Worm (Caenorhabditis elegans) whole organism, L1 larva: Measurements from ENCODE around the gene nhr-177.
A peak's percentile ranks its signal among the peaks of the same experiment; 100 is the strongest.

Experiments
- C16A3.4 ChIP-seq: fragments of 150-350 bp; optimal IDR thresholded peaks from 2 replicates; lab custom pipeline; 2014; ENCODE audit warnings: missing biosample characterization, missing genetic modification characterization
- C34B4.2 ChIP-seq: sonication (generic microtip); optimal IDR thresholded peaks from 2 replicates; lab custom pipeline; 2017; ENCODE audit warnings: mild to moderate bottlenecking, missing genetic modification characterization, missing compliant biosample characterization
- alr-1 ChIP-seq: fragments of 200-800 bp; sonication (Bioruptor generic); optimal IDR thresholded peaks from 2 replicates; lab custom pipeline; 2018; ENCODE audit warnings: borderline replicate concordance, mild to moderate bottlenecking, missing genetic modification characterization, missing compliant biosample characterization
- blmp-1 ChIP-seq: fragments of 150-350 bp; optimal IDR thresholded peaks from 2 replicates; lab custom pipeline; 2014; ENCODE audit warnings: missing biosample characterization, missing genetic modification characterization
- ceh-8 ChIP-seq: fragments of 200-800 bp; sonication (Bioruptor generic); optimal IDR thresholded peaks from 2 replicates; lab custom pipeline; 2018; ENCODE audit warnings: mild to moderate bottlenecking, missing genetic modification characterization, moderate library complexity, missing compliant biosample characterization
- ceh-82 ChIP-seq, 3 experiments: fragments of 150-350 bp in 1 of 3; sonication (generic microtip) in 2 of 3; optimal IDR thresholded peaks; 2 replicates each; lab custom pipeline; 2014 to 2017; ENCODE audit warnings: missing biosample characterization in 3 of 3, missing genetic modification characterization in 3 of 3
- ceh-88 ChIP-seq: fragments of 200-800 bp; sonication (Bioruptor generic); IDR thresholded peaks from 2 replicates; pipeline ENCODE4 v1.3.6; 2022; ENCODE audit warnings: missing genetic modification characterization, missing compliant biosample characterization
- dsc-1 ChIP-seq: sonication (generic microtip); optimal IDR thresholded peaks from 2 replicates; lab custom pipeline; 2016; ENCODE audit warnings: mild to moderate bottlenecking, missing genetic modification characterization, missing compliant biosample characterization
- elt-3 ChIP-seq, 6 experiments: fragments of 150-350 bp in 1 of 6; sonication (generic microtip); optimal IDR thresholded peaks; 2 replicates each; lab custom pipeline; 2017 to 2018; ENCODE audit warnings: missing biosample characterization in 6 of 6, missing genetic modification characterization in 6 of 6, inconsistent platforms in 1 of 6
- ets-5 ChIP-seq: fragments of 200-800 bp; sonication (Bioruptor generic); IDR thresholded peaks from 2 replicates; pipeline ENCODE4 v1.3.6; 2022; ENCODE audit warnings: missing genetic modification characterization, missing compliant biosample characterization
- fkh-8 ChIP-seq: sonication (generic microtip); optimal IDR thresholded peaks from 2 replicates; lab custom pipeline; 2016; ENCODE audit warnings: mild to moderate bottlenecking, missing genetic modification characterization, missing compliant biosample characterization
- hlh-4 ChIP-seq: sonication (generic microtip); optimal IDR thresholded peaks from 2 replicates; lab custom pipeline; 2016; ENCODE audit warnings: mild to moderate bottlenecking, missing genetic modification characterization, missing compliant biosample characterization
- jun-1 ChIP-seq: fragments of 150-350 bp; optimal IDR thresholded peaks from 2 replicates; lab custom pipeline; 2014; ENCODE audit warnings: missing biosample characterization, missing genetic modification reagents, missing genetic modification characterization
- lin-35 ChIP-seq, 2 experiments: fragments of 150-350 bp; optimal IDR thresholded peaks; 2 replicates each; lab custom pipeline; 2014; ENCODE audit warnings: missing biosample characterization in 2 of 2, missing genetic modification characterization in 2 of 2, missing genetic modification reagents in 2 of 2
- lin-39 ChIP-seq: fragments of 150-350 bp; optimal IDR thresholded peaks from 2 replicates; lab custom pipeline; 2014; ENCODE audit warnings: missing biosample characterization, missing genetic modification reagents, missing genetic modification characterization
- lir-3 ChIP-seq: sonication (generic microtip); optimal IDR thresholded peaks from 2 replicates; lab custom pipeline; 2016; ENCODE audit warnings: mild to moderate bottlenecking, missing genetic modification characterization, moderate library complexity, missing compliant biosample characterization; ENCODE audit not compliant: poor library complexity
- lsy-2 ChIP-seq, 2 experiments: fragments of 150-350 bp; optimal IDR thresholded peaks; 2 replicates each; lab custom pipeline; 2014; ENCODE audit warnings: missing biosample characterization in 2 of 2, missing genetic modification characterization in 2 of 2
- mab-9 ChIP-seq: fragments of 200-800 bp; sonication (Bioruptor generic); IDR thresholded peaks from 2 replicates; pipeline ENCODE4 v1.3.6; 2022; ENCODE audit warnings: missing genetic modification reagents, missing genetic modification characterization, missing compliant biosample characterization
- nhr-11 ChIP-seq: fragments of 150-350 bp; optimal IDR thresholded peaks from 2 replicates; lab custom pipeline; 2014; ENCODE audit warnings: missing biosample characterization, missing genetic modification characterization
- nhr-20 ChIP-seq: sonication (generic microtip); optimal IDR thresholded peaks from 2 replicates; lab custom pipeline; 2016; ENCODE audit warnings: mild to moderate bottlenecking, missing genetic modification characterization, missing compliant biosample characterization
- nhr-237 ChIP-seq: fragments of 150-350 bp; optimal IDR thresholded peaks from 2 replicates; lab custom pipeline; 2014; ENCODE audit warnings: missing biosample characterization, missing genetic modification characterization
- nhr-28 ChIP-seq: fragments of 150-350 bp; optimal IDR thresholded peaks from 2 replicates; lab custom pipeline; 2014; ENCODE audit warnings: missing biosample characterization, missing genetic modification characterization
- nhr-71 ChIP-seq: sonication (generic microtip); optimal IDR thresholded peaks from 2 replicates; lab custom pipeline; 2016; ENCODE audit warnings: mild to moderate bottlenecking, missing genetic modification characterization, moderate library complexity, missing compliant biosample characterization
- nhr-77 ChIP-seq: fragments of 150-350 bp; optimal IDR thresholded peaks from 2 replicates; lab custom pipeline; 2014; ENCODE audit warnings: missing biosample characterization, missing genetic modification characterization
- nhr-85 ChIP-seq: sonication (generic microtip); peaks from one replicate; lab custom pipeline; 2016; ENCODE audit warnings: missing genetic modification characterization, inconsistent platforms, missing compliant biosample characterization
- pag-3 ChIP-seq: sonication (generic microtip); optimal IDR thresholded peaks from 2 replicates; lab custom pipeline; 2017; ENCODE audit warnings: missing genetic modification characterization, mild to moderate bottlenecking, missing compliant biosample characterization, antibody characterized with exemption, borderline replicate concordance; ENCODE audit not compliant: insufficient read depth
- pax-3 ChIP-seq: fragments of 200-800 bp; sonication (Bioruptor generic); optimal IDR thresholded peaks from 2 replicates; lab custom pipeline; 2018; ENCODE audit warnings: mild to moderate bottlenecking, missing genetic modification characterization, moderate library complexity, missing compliant biosample characterization
- skn-1 ChIP-seq: fragments of 150-350 bp; optimal IDR thresholded peaks from 2 replicates; lab custom pipeline; 2014; ENCODE audit warnings: missing biosample characterization, missing genetic modification characterization
- snu-23 ChIP-seq: sonication (generic microtip); optimal IDR thresholded peaks from 2 replicates; lab custom pipeline; 2016; ENCODE audit warnings: missing genetic modification characterization, missing compliant biosample characterization
- tbx-2 ChIP-seq: sonication (generic microtip); optimal IDR thresholded peaks from 2 replicates; lab custom pipeline; 2016; ENCODE audit warnings: missing genetic modification characterization, missing compliant biosample characterization
- unc-130 ChIP-seq: fragments of 150-350 bp; optimal IDR thresholded peaks from 2 replicates; lab custom pipeline; 2017; ENCODE audit warnings: missing biosample characterization, missing genetic modification characterization, inconsistent platforms
- unc-86 ChIP-seq: sonication (generic microtip); optimal IDR thresholded peaks from 2 replicates; lab custom pipeline; 2016; ENCODE audit warnings: missing genetic modification characterization, missing compliant biosample characterization
- xbp-1 ChIP-seq: sonication (generic microtip); optimal IDR thresholded peaks from 2 replicates; lab custom pipeline; 2016; ENCODE audit warnings: missing genetic modification characterization, missing compliant biosample characterization
- zag-1 ChIP-seq: fragments of 150-350 bp; optimal IDR thresholded peaks from 2 replicates; lab custom pipeline; 2014; ENCODE audit warnings: missing biosample characterization, missing genetic modification characterization

nhr-177 gene

ce11 chrV:1586906-1587305, 23.2 kb upstream of the nhr-177 start, which contains the start of gene F16B4.6:
Gene F16B4.6, plus strand, starts transcription at chrV:1587206.
- TF ChIP-seq zag-1 (no peak), alr-1 (tag; lab: Kevin White, UChicago) (no peak), unc-130 (tag; lab: Kevin White, UChicago) (no peak), nhr-77 (tag; lab: Kevin White, UChicago) (no peak), mab-9 (no peak), xbp-1 (tag; lab: Kevin White, UChicago) (no peak), snu-23 (GFP tag; lab: Kevin White, UChicago) (no peak), dsc-1 (tag; lab: Kevin White, UChicago) (no peak), unc-86 (tag; lab: Kevin White, UChicago) (no peak)

ce11 chrV:1588128-1588527, 21.9 kb upstream of the nhr-177 start, which contains the start of gene F16B4.5:
Gene F16B4.5, plus strand, starts transcription at chrV:1588428.
- TF ChIP-seq ets-5 (no peak), ceh-82 (tag; optimal IDR thresholded peaks at IDR 0.05; lab: Kevin White, UChicago) (no peak), lsy-2 (tag; optimal IDR thresholded peaks at IDR 0.05; lab: Kevin White, UChicago) (no peak), lir-3 (tag; lab: Kevin White, UChicago) (no peak), nhr-237 (tag; lab: Kevin White, UChicago) (no peak), tbx-2 (no peak), unc-86 (tag; lab: Kevin White, UChicago) (no peak), skn-1 (tag; lab: Kevin White, UChicago) (no peak), C16A3.4 (tag; lab: Kevin White, UChicago) (no peak), snu-23 (GFP tag; lab: Kevin White, UChicago) (no peak), fkh-8 (tag; lab: Kevin White, UChicago) (no peak), nhr-11 (tag; lab: Kevin White, UChicago) (no peak)

ce11 chrV:1593799-1594420, 16.2 kb upstream of the nhr-177 start, which contains the start of gene F16B4.4:
Gene F16B4.4, plus strand, starts transcription at chrV:1594019.
- peak in 1 of 2 experiments; percentile 18 for TF ChIP-seq lin-35 (GFP tag; optimal IDR thresholded peaks at IDR 0.05; lab: Kevin White, UChicago)
- no peak for TF ChIP-seq lin-39 (tag; lab: Kevin White, UChicago)
- no peak for TF ChIP-seq pax-3 (tag; lab: Kevin White, UChicago)
- no peak for TF ChIP-seq hlh-4 (tag; lab: Kevin White, UChicago)
- TF ChIP-seq elt-3 (tag; optimal IDR thresholded peaks at IDR 0.05; lab: Kevin White, UChicago), result peak in 2 of 6 experiments; percentile 58 to 71
- TF ChIP-seq fkh-8 (tag; lab: Kevin White, UChicago), result no peak
- peak; percentile 75 for TF ChIP-seq blmp-1
- TF ChIP-seq C34B4.2 (tag; lab: Kevin White, UChicago), result no peak
- TF ChIP-seq ceh-8, result no peak
- TF ChIP-seq nhr-85 (tag; lab: Kevin White, UChicago), result peak; percentile 74
- TF ChIP-seq nhr-20 (tag; lab: Kevin White, UChicago), result peak; percentile 45
- TF ChIP-seq ceh-88, result no peak
- TF ChIP-seq nhr-71 (tag; lab: Kevin White, UChicago), result peak; percentile 17
- peak; percentile 13 for TF ChIP-seq snu-23 (GFP tag; lab: Kevin White, UChicago)
- peak; percentile 30 for TF ChIP-seq jun-1 (tag; lab: Kevin White, UChicago)
- TF ChIP-seq, all 84 proteins: peak for 8

- no peak for TF ChIP-seq unc-130 (tag; lab: Kevin White, UChicago)
- no peak for TF ChIP-seq nhr-28 (tag; lab: Kevin White, UChicago)
- no peak for TF ChIP-seq pag-3
- TF ChIP-seq C16A3.4 (tag; lab: Kevin White, UChicago), result no peak
- TF ChIP-seq, all 84 proteins: peak for 0
Measured at ce11 chrV:1594554-1595092, 15.4 kb upstream of the nhr-177 start.
